Fruit fly (Drosophila melanogaster): ENCODE data around the gene beat-VII.

The beat-VII gene

DNA sequence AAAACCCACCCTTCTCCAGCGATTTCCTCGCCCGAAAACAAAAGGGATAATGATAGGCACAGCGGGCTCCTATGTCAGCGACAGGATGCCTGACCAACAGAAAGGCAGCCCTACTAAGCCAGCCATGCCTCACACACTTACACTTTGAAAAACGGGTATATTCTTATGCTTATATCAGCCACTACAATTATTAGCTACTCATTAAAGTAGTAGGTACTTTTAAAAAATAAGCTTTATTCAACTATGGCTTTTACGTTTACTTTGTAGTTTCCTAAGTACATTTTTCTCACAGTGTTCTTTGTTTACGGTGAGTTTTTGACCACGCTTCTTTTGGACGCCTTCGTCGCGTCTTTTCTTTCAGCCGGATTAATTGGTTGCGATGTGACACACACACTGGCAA is 8.4 kb upstream of the beat-VII start (continued):
- TF ChIP-seq Ptx1 (GFP tag; IDR thresholded peaks at IDR 0.05) (peak; percentile 51), sna (GFP tag; IDR thresholded peaks at IDR 0.05; ENCODE audit: partially characterized antibody) (no peak), CoRest (tag; optimal IDR thresholded peaks at IDR 0.05) (no peak), CG10366 (GFP tag; IDR thresholded peaks at IDR 0.05) (peak; percentile 34; the same call in 1 of the 2 replicates), nerfin-2 (GFP tag; IDR thresholded peaks at IDR 0.05; ENCODE audit: partially characterized antibody) (no peak), fd64A (GFP tag; optimal IDR thresholded peaks at IDR 0.05) (no peak), Opbp (GFP tag; IDR thresholded peaks at IDR 0.05; ENCODE audit: partially characterized antibody) (no peak), CG11398 (GFP tag; optimal IDR thresholded peaks at IDR 0.05) (no peak), CG9817 (tag; optimal IDR thresholded peaks at IDR 0.05) (peak; percentile 18), Fer3 (tag; optimal IDR thresholded peaks at IDR 0.05) (peak; percentile 9), CG11456 (GFP tag; IDR thresholded peaks at IDR 0.05) (0 out of 3 replicates have a peak, but pooled peaks have one; percentile 15), nom (GFP tag; optimal IDR thresholded peaks at IDR 0.05) (no peak), cwo (GFP tag; optimal IDR thresholded peaks at IDR 0.05) (no peak), gem (tag; optimal IDR thresholded peaks at IDR 0.05) (peak; percentile 21), BEAF-32 (GFP tag; optimal IDR thresholded peaks at IDR 0.05) (no peak), CG14441 (GFP tag; IDR thresholded peaks at IDR 0.05) (no peak), CG7357 (GFP tag; IDR thresholded peaks at IDR 0.05) (no peak), Pdp1 (GFP tag; optimal IDR thresholded peaks at IDR 0.05) (no peak), CG12104 (GFP tag; optimal IDR thresholded peaks at IDR 0.05) (no peak), tio (GFP tag; optimal IDR thresholded peaks at IDR 0.05) (no peak), CG32532 (GFP tag; IDR thresholded peaks at IDR 0.05) (peak; percentile 41; the same call in 1 of the 2 replicates), Hr51 (GFP tag; optimal IDR thresholded peaks at IDR 0.05) (peak in 1 of 2 experiments; percentile 5), CG7556 (GFP tag; optimal IDR thresholded peaks at IDR 0.05) (peak; percentile 11), CG2678 (tag; optimal IDR thresholded peaks at IDR 0.05) (peak; percentile 18), Trl (optimal IDR thresholded peaks at IDR 0.05) (no peak), Trl (GFP tag; optimal IDR thresholded peaks at IDR 0.05) (no peak), Dbx (GFP tag; IDR thresholded peaks at IDR 0.05) (peak; percentile 26; the same call in 1 of the 3 replicates), CG2120 (GFP tag; optimal IDR thresholded peaks at IDR 0.05) (peak; percentile 53), CG14667 (GFP tag; IDR thresholded peaks at IDR 0.05) (no peak), Ssrp (tag; optimal IDR thresholded peaks at IDR 0.05) (no peak), kah (GFP tag; optimal IDR thresholded peaks at IDR 0.05) (no peak), Fer1 (GFP tag; optimal IDR thresholded peaks at IDR 0.05) (peak; percentile 11), CG7839 (tag; optimal IDR thresholded peaks at IDR 0.05) (peak; percentile 33), Dip3 (GFP tag; optimal IDR thresholded peaks at IDR 0.05) (no peak), sisA (GFP tag; IDR thresholded peaks at IDR 0.05) (peak; percentile 11; the same call in 1 of the 2 replicates), dysf (GFP tag; IDR thresholded peaks at IDR 0.05) (peak; percentile 36; the same call in 1 of the 3 replicates), az2 (GFP tag; optimal IDR thresholded peaks at IDR 0.05) (no peak), CG30403 (GFP tag; optimal IDR thresholded peaks at IDR 0.05) (peak; percentile 0), sens (GFP tag) (no peak), Mad (GFP tag; optimal IDR thresholded peaks at IDR 0.05) (no peak), repo (GFP tag; optimal IDR thresholded peaks at IDR 0.05) (no peak), sug (tag; optimal IDR thresholded peaks at IDR 0.05) (no peak)
